Fruit fly (Drosophila melanogaster) whole organism, embryonic: Measurements from ENCODE around the gene CG9240.

Experiments used
- Antp ChIP-seq: fragments of 200-800 bp; sonication (Bioruptor generic); optimal IDR thresholded peaks from 3 replicates; lab custom pipeline; 2016; ENCODE audit warnings: missing biosample characterization, missing genetic modification characterization
- Atf6 ChIP-seq: fragments of 200-800 bp; sonication (Bioruptor generic); IDR thresholded peaks from 2 replicates; pipeline ENCODE4 v1.3.6; 2022; ENCODE audit warnings: missing biosample characterization, missing genetic modification characterization
- C15 ChIP-seq: fragments of 200-800 bp; sonication (Bioruptor generic); IDR thresholded peaks from 3 replicates; pipeline ENCODE4 v1.3.6; 2022; ENCODE audit warnings: missing biosample characterization, missing genetic modification characterization
- CG10147 ChIP-seq: fragments of 200-800 bp; sonication (Bioruptor generic); optimal IDR thresholded peaks from 2 replicates; lab custom pipeline; 2019; ENCODE audit warnings: missing biosample characterization, mild to moderate bottlenecking, missing genetic modification characterization, moderate library complexity
- CG10431 ChIP-seq: fragments of 200-800 bp; sonication (Bioruptor generic); optimal IDR thresholded peaks from 3 replicates; lab custom pipeline; 2018; ENCODE audit warnings: missing biosample characterization, mild to moderate bottlenecking, missing genetic modification characterization
- CG10543 ChIP-seq: fragments of 200-800 bp; sonication (Bioruptor generic); optimal IDR thresholded peaks from 3 replicates; lab custom pipeline; 2017; ENCODE audit warnings: missing biosample characterization, mild to moderate bottlenecking, missing genetic modification characterization, moderate library complexity
- CG11504 ChIP-seq: fragments of 200-800 bp; sonication (Bioruptor generic); optimal IDR thresholded peaks from 3 replicates; lab custom pipeline; 2019; ENCODE audit warnings: missing biosample characterization, mild to moderate bottlenecking, missing genetic modification characterization, moderate library complexity
- CG1233 ChIP-seq: fragments of 200-800 bp; sonication (Bioruptor generic); optimal IDR thresholded peaks from 4 replicates; lab custom pipeline; 2018; ENCODE audit warnings: missing biosample characterization, mild to moderate bottlenecking, missing genetic modification characterization
- CG12659 ChIP-seq: fragments of 200-800 bp; sonication (Bioruptor generic); optimal IDR thresholded peaks from 3 replicates; lab custom pipeline; 2017; ENCODE audit warnings: mild to moderate bottlenecking, missing biosample characterization, missing genetic modification reagents, missing genetic modification characterization
- CG13123 ChIP-seq: fragments of 200-800 bp; sonication (Bioruptor generic); optimal IDR thresholded peaks from 2 replicates; lab custom pipeline; 2016; ENCODE audit warnings: missing biosample characterization, missing genetic modification characterization
- CG13624 ChIP-seq: fragments of 200-800 bp; sonication (Bioruptor generic); optimal IDR thresholded peaks from 2 replicates; lab custom pipeline; 2016; ENCODE audit warnings: missing biosample characterization, missing genetic modification characterization
- CG13775 ChIP-seq: fragments of 200-800 bp; sonication (Bioruptor generic); optimal IDR thresholded peaks from 3 replicates; lab custom pipeline; 2017; ENCODE audit warnings: missing biosample characterization, mild to moderate bottlenecking, missing genetic modification characterization
- CG14965 ChIP-seq: fragments of 200-800 bp; sonication (Bioruptor generic); optimal IDR thresholded peaks from 2 replicates; lab custom pipeline; 2016; ENCODE audit warnings: missing biosample characterization, missing genetic modification characterization, borderline replicate concordance
- CG15269 ChIP-seq: fragments of 200-800 bp; sonication (Bioruptor generic); optimal IDR thresholded peaks from 2 replicates; lab custom pipeline; 2018; ENCODE audit warnings: missing biosample characterization, mild to moderate bottlenecking, missing genetic modification characterization, moderate library complexity
- CG15601 ChIP-seq: fragments of 200-800 bp; sonication (Bioruptor generic); optimal IDR thresholded peaks from 3 replicates; lab custom pipeline; 2019; ENCODE audit warnings: missing biosample characterization, mild to moderate bottlenecking, missing genetic modification characterization, moderate library complexity
- CG1602 ChIP-seq: fragments of 200-800 bp; sonication (Bioruptor generic); optimal IDR thresholded peaks from 3 replicates; lab custom pipeline; 2016; ENCODE audit warnings: missing biosample characterization, missing genetic modification characterization
- CG17829 ChIP-seq: fragments of 200-800 bp; optimal IDR thresholded peaks from 2 replicates; lab custom pipeline; 2019; ENCODE audit warnings: missing biosample characterization, mild to moderate bottlenecking, missing genetic modification characterization, moderate library complexity
- CG18476 ChIP-seq: fragments of 200-800 bp; sonication (Bioruptor generic); optimal IDR thresholded peaks from 2 replicates; lab custom pipeline; 2016; ENCODE audit warnings: missing biosample characterization, mild to moderate bottlenecking, missing genetic modification characterization
- CG2199 ChIP-seq: fragments of 200-800 bp; sonication (Bioruptor generic); IDR thresholded peaks from 3 replicates; pipeline ENCODE4 v1.3.6; 2022; ENCODE audit warnings: missing biosample characterization, missing genetic modification characterization
- CG2712 ChIP-seq: fragments of 200-800 bp; optimal IDR thresholded peaks from 3 replicates; lab custom pipeline; 2019; ENCODE audit warnings: missing biosample characterization, mild to moderate bottlenecking, missing genetic modification characterization, moderate library complexity
- CG33557 ChIP-seq: fragments of 200-800 bp; sonication (Bioruptor generic); optimal IDR thresholded peaks from 2 replicates; lab custom pipeline; 2019; ENCODE audit warnings: missing biosample characterization, mild to moderate bottlenecking, missing genetic modification characterization, moderate library complexity
- CG3726 ChIP-seq: fragments of 200-800 bp; sonication (Bioruptor generic); IDR thresholded peaks from 3 replicates; pipeline ENCODE4, ENCODE4 v1.3.6; 2022; ENCODE audit warnings: missing biosample characterization, missing genetic modification characterization
- CG3995 ChIP-seq: fragments of 200-800 bp; sonication (Bioruptor generic); optimal IDR thresholded peaks from 3 replicates; lab custom pipeline; 2016; ENCODE audit warnings: missing biosample characterization, missing genetic modification characterization
- CG6791 ChIP-seq: fragments of 200-800 bp; sonication (Bioruptor generic); IDR thresholded peaks from 3 replicates; pipeline ENCODE4 v1.3.6; 2022; ENCODE audit warnings: missing biosample characterization, missing genetic modification characterization; ENCODE audit not compliant: partially characterized antibody
- CG7928 ChIP-seq: fragments of 200-800 bp; sonication (Bioruptor generic); optimal IDR thresholded peaks from 2 replicates; lab custom pipeline; 2017; ENCODE audit warnings: missing biosample characterization, mild to moderate bottlenecking, missing genetic modification characterization
- CG8478 ChIP-seq: fragments of >200 bp; optimal IDR thresholded peaks from 2 replicates; lab custom pipeline; 2018
- Dfd ChIP-seq, 2 experiments: fragments of >200 bp; optimal IDR thresholded peaks; 2 replicates each; lab custom pipeline; 2017; ENCODE audit warnings: missing biosample characterization in 2 of 2, missing genetic modification characterization in 2 of 2
- Fer1 ChIP-seq: fragments of 200-800 bp; sonication (Bioruptor generic); optimal IDR thresholded peaks from 2 replicates; lab custom pipeline; 2017; ENCODE audit warnings: missing biosample characterization, mild to moderate bottlenecking, missing genetic modification characterization
- Fer2 ChIP-seq: fragments of 200-800 bp; sonication (Bioruptor generic); optimal IDR thresholded peaks from 2 replicates; lab custom pipeline; 2018; ENCODE audit warnings: missing biosample characterization, mild to moderate bottlenecking, missing genetic modification characterization, moderate library complexity
- HHEX ChIP-seq: fragments of 200-800 bp; sonication (Bioruptor generic); optimal IDR thresholded peaks from 3 replicates; lab custom pipeline; 2017; ENCODE audit warnings: missing biosample characterization, mild to moderate bottlenecking, missing genetic modification characterization, missing genetic modification reagents
- Hr39 ChIP-seq: fragments of >200 bp; optimal IDR thresholded peaks from 2 replicates; lab custom pipeline; 2017
- Hsf ChIP-seq: fragments of 200-800 bp; sonication (Bioruptor generic); optimal IDR thresholded peaks from 3 replicates; lab custom pipeline; 2016; ENCODE audit warnings: missing biosample characterization, missing genetic modification characterization
- Myb ChIP-seq: fragments of 200-800 bp; sonication (Bioruptor generic); optimal IDR thresholded peaks from 2 replicates; lab custom pipeline; 2016; ENCODE audit warnings: missing biosample characterization, missing genetic modification characterization
- Stat92E ChIP-seq, 3 experiments: fragments of >200 bp in 2 of 3; fragments of 200-800 bp in 1 of 3; sonication (Bioruptor generic) in 1 of 3; optimal IDR thresholded peaks; 2 replicates each; lab custom pipeline; 2017 to 2019; ENCODE audit warnings: missing biosample characterization in 3 of 3, missing genetic modification characterization in 3 of 3, mild to moderate bottlenecking in 1 of 3, moderate library complexity in 1 of 3
- ara ChIP-seq: fragments of 200-800 bp; sonication (Bioruptor generic); IDR thresholded peaks from 2 replicates; pipeline ENCODE4 v1.3.6; 2022; ENCODE audit warnings: missing biosample characterization, missing genetic modification characterization
- ato ChIP-seq: fragments of 200-800 bp; sonication (Bioruptor generic); IDR thresholded peaks from 2 replicates; pipeline ENCODE4 v1.3.6; 2022; ENCODE audit warnings: missing biosample characterization, missing genetic modification characterization; ENCODE audit not compliant: partially characterized antibody
- bbx ChIP-seq: fragments of 200-800 bp; sonication (Bioruptor generic); IDR thresholded peaks from 2 replicates; pipeline ENCODE4 v1.3.6; 2022; ENCODE audit warnings: missing biosample characterization, missing genetic modification characterization; ENCODE audit not compliant: partially characterized antibody
- corto ChIP-seq: fragments of 200-800 bp; sonication (Bioruptor generic); optimal IDR thresholded peaks from 2 replicates; lab custom pipeline; 2016; ENCODE audit warnings: missing biosample characterization, mild to moderate bottlenecking, missing genetic modification characterization, moderate library complexity
- gro ChIP-seq: fragments of 200-800 bp; sonication (Bioruptor generic); optimal IDR thresholded peaks from 2 replicates; lab custom pipeline; 2016; ENCODE audit warnings: missing biosample characterization, missing genetic modification characterization
- gsb ChIP-seq: fragments of 200-800 bp; sonication (Bioruptor generic); IDR thresholded peaks from 2 replicates; pipeline ENCODE4 v1.3.6; 2022; ENCODE audit warnings: missing biosample characterization, missing genetic modification characterization
- ham ChIP-seq: fragments of 200-800 bp; sonication (Bioruptor generic); IDR thresholded peaks from 2 replicates; pipeline ENCODE4 v1.3.6; 2022; ENCODE audit warnings: missing biosample characterization, missing genetic modification characterization
- ind ChIP-seq: fragments of 200-800 bp; sonication (Bioruptor generic); optimal IDR thresholded peaks from 3 replicates; lab custom pipeline; 2016; ENCODE audit warnings: missing biosample characterization, missing genetic modification characterization
- lmd ChIP-seq: fragments of 200-800 bp; sonication (Bioruptor generic); IDR thresholded peaks from 2 replicates; pipeline ENCODE4 v1.3.6; 2022; ENCODE audit warnings: missing biosample characterization, missing genetic modification characterization
- mld ChIP-seq: fragments of 200-800 bp; sonication (Bioruptor generic); IDR thresholded peaks from 3 replicates; pipeline ENCODE4 v1.3.6; 2022; ENCODE audit warnings: missing biosample characterization, missing genetic modification characterization; ENCODE audit not compliant: partially characterized antibody
- nom ChIP-seq: fragments of 200-800 bp; sonication (Bioruptor generic); optimal IDR thresholded peaks from 2 replicates; lab custom pipeline; 2017; ENCODE audit warnings: missing biosample characterization, missing genetic modification characterization, mild to moderate bottlenecking, moderate library complexity, missing genetic modification reagents
- pita ChIP-seq: fragments of 200-800 bp; sonication (Bioruptor generic); optimal IDR thresholded peaks from 2 replicates; lab custom pipeline; 2017; ENCODE audit warnings: missing biosample characterization, mild to moderate bottlenecking, missing genetic modification characterization
- pros ChIP-seq: fragments of 200-800 bp; sonication (Bioruptor generic); optimal IDR thresholded peaks from 3 replicates; lab custom pipeline; 2019; ENCODE audit warnings: missing biosample characterization, mild to moderate bottlenecking, missing genetic modification characterization, moderate library complexity
- ranshi ChIP-seq: fragments of 200-800 bp; sonication (Bioruptor generic); IDR thresholded peaks from 2 replicates; pipeline ENCODE4 v1.3.6; 2022; ENCODE audit warnings: missing biosample characterization, missing genetic modification characterization
- vvl ChIP-seq: fragments of 200-800 bp; sonication (Bioruptor generic); IDR thresholded peaks from 2 replicates; pipeline ENCODE4 v1.3.6; 2022; ENCODE audit warnings: missing biosample characterization, missing genetic modification characterization
- wek ChIP-seq: fragments of 200-800 bp; sonication (Bioruptor generic); optimal IDR thresholded peaks from 3 replicates; lab custom pipeline; 2018; ENCODE audit warnings: missing biosample characterization, mild to moderate bottlenecking, missing genetic modification characterization, moderate library complexity
- z ChIP-seq: fragments of 200-800 bp; sonication (Bioruptor generic); IDR thresholded peaks from 3 replicates; pipeline ENCODE4 v1.3.6; 2022; ENCODE audit warnings: missing biosample characterization, missing genetic modification characterization

The CG9240 gene

DNA sequence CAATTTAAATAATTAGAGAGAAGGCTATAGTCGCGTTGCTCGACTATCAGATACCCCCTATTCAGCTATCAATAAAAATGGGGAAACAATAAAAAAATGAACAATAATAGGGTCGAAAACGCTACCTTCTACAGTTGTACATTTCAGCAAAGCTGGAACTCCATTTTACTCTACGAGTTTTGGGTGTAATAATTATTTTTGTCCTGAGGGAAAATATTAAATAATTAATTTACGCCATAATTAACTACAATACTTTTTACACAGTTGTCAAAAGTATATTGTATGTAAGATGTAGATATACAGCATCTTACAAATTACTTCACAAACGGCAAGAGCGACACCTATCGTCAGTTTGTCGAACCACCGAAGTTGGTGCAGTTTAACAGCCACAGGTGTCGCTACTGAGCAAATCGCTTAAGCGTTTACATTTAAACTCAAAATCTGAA is 47.7 kb downstream of the CG9240 start (continued):
- no peak for TF ChIP-seq CG10431
- no peak for TF ChIP-seq pros
- peak; percentile 68 for TF ChIP-seq Myb
- TF ChIP-seq CG2712 (tag; lab: Kevin White, UChicago), result peak; percentile 35
- TF ChIP-seq ind (GFP tag; lab: Kevin White, UChicago), result peak; percentile 26
- TF ChIP-seq mld, result peak; percentile 67; the same call in 1 of the 3 replicates
- TF ChIP-seq CG13624 (GFP tag; lab: Kevin White, UChicago), result peak; percentile 4
- peak; percentile 60; the same call in 1 of the 2 replicates for TF ChIP-seq vvl (GFP tag; lab: Robert Waterston, UW)
- TF ChIP-seq CG13775, result no peak
- no peak for TF ChIP-seq nom (GFP tag; lab: Kevin White, UChicago)
- TF ChIP-seq Atf6 (GFP tag; lab: Robert Waterston, UW), result no peak
- no peak for TF ChIP-seq CG10543
- TF ChIP-seq CG1233 (GFP tag; lab: Kevin White, UChicago), result no peak
- TF ChIP-seq CG13123, result no peak
- TF ChIP-seq gro (GFP tag; lab: Kevin White, UChicago), result no peak
- TF ChIP-seq lmd, result peak; percentile 48; the same call in 1 of the 2 replicates
- TF ChIP-seq CG1602 (GFP tag; lab: Kevin White, UChicago), result peak; percentile 37
- peak; percentile 23; the same call in 1 of the 2 replicates for TF ChIP-seq ara (GFP tag; lab: Robert Waterston, UW)
- no peak for TF ChIP-seq ato (GFP tag; lab: Robert Waterston, UW)
- no peak for TF ChIP-seq CG10147 (GFP tag; lab: Kevin White, UChicago)
- TF ChIP-seq Hsf, result peak; percentile 63
- TF ChIP-seq Hr39 (lab: Kevin White, UChicago), result no peak
- peak; percentile 71 for TF ChIP-seq CG11504 (tag; lab: Kevin White, UChicago)
- TF ChIP-seq CG17829 (tag; lab: Kevin White, UChicago), result peak; percentile 60
- TF ChIP-seq ranshi (GFP tag; lab: Robert Waterston, UW), result 0 out of 2 replicates have a peak, but pooled peaks have one; percentile 22
- TF ChIP-seq corto (GFP tag; lab: Kevin White, UChicago), result no peak
- no peak for TF ChIP-seq gsb (GFP tag; lab: Robert Waterston, UW)
- no peak for TF ChIP-seq Dfd (GFP tag; optimal IDR thresholded peaks at IDR 0.05; lab: Kevin White, UChicago)
- TF ChIP-seq CG8478 (lab: Kevin White, UChicago), result no peak
- peak; percentile 53 for TF ChIP-seq pita
- TF ChIP-seq CG7928 (GFP tag; lab: Kevin White, UChicago), result no peak
- TF ChIP-seq C15 (GFP tag; lab: Robert Waterston, UW), result no peak
- no peak for TF ChIP-seq Fer2 (tag; lab: Kevin White, UChicago)
- TF ChIP-seq CG3726 (GFP tag; lab: Robert Waterston, UW), result no peak
- no peak for TF ChIP-seq CG3995 (GFP tag; lab: Kevin White, UChicago)
- TF ChIP-seq z (GFP tag; lab: Robert Waterston, UW), result no peak
- TF ChIP-seq CG15601 (tag; lab: Kevin White, UChicago), result peak; percentile 34
- no peak for TF ChIP-seq CG14965
- TF ChIP-seq ham (GFP tag; lab: Robert Waterston, UW), result no peak
- no peak for TF ChIP-seq CG33557
- TF ChIP-seq CG12659 (GFP tag; lab: Kevin White, UChicago), result peak; percentile 8
- no peak for TF ChIP-seq HHEX (GFP tag; lab: Kevin White, UChicago)
- no peak for TF ChIP-seq Fer1 (GFP tag; lab: Kevin White, UChicago)
- TF ChIP-seq Stat92E (GFP tag; optimal IDR thresholded peaks at IDR 0.05; lab: Kevin White, UChicago), result no peak
- TF ChIP-seq CG15269 (tag; lab: Kevin White, UChicago), result no peak
- TF ChIP-seq bbx (GFP tag; lab: Robert Waterston, UW), result peak; percentile 49; the same call in 1 of the 2 replicates
- peak; percentile 28 for TF ChIP-seq Antp
- TF ChIP-seq CG6791 (GFP tag; lab: Robert Waterston, UW), result peak; percentile 79; the same call in 2 of the 3 replicates
- TF ChIP-seq CG18476 (GFP tag; lab: Kevin White, UChicago), result no peak
- no peak for TF ChIP-seq wek (GFP tag; lab: Kevin White, UChicago)
- TF ChIP-seq CG2199, result peak; percentile 91
